Worm (Caenorhabditis elegans) whole organism, young adult: ENCODE measurements around the gene eif-1.A.
A peak's percentile ranks its signal among the peaks of the same experiment; 100 is the strongest.

ENCODE experiments used
- B0019.2 ChIP-seq: fragments of 200-800 bp; sonication (Bioruptor generic); conservative IDR thresholded peaks from 2 replicates; pipeline ENCODE4 v1.3.6; 2022; ENCODE audit warnings: missing genetic modification reagents, missing genetic modification characterization, missing compliant biosample characterization
- F23B12.7 ChIP-seq: sonication (generic microtip); optimal IDR thresholded peaks from 2 replicates; lab custom pipeline; 2017; ENCODE audit warnings: missing genetic modification characterization, mild to moderate bottlenecking, missing compliant biosample characterization, antibody characterized with exemption, moderate library complexity; ENCODE audit not compliant: insufficient read depth
- F33H1.4 ChIP-seq: fragments of 200-800 bp; sonication (Bioruptor generic); IDR thresholded peaks from 2 replicates; pipeline ENCODE4 v1.3.6; 2022; ENCODE audit warnings: missing genetic modification reagents, missing genetic modification characterization, missing compliant biosample characterization
- F55B11.4 ChIP-seq: sonication (generic microtip); optimal IDR thresholded peaks from 2 replicates; lab custom pipeline; 2016; ENCODE audit warnings: missing compliant biosample characterization, missing genetic modification characterization, borderline replicate concordance; ENCODE audit not compliant: insufficient read depth
- Y56A3A.18 ChIP-seq: fragments of 200-800 bp; sonication (Bioruptor generic); IDR thresholded peaks from 2 replicates; pipeline ENCODE4 v1.3.6; 2022; ENCODE audit warnings: missing genetic modification reagents, missing genetic modification characterization, missing compliant biosample characterization
- Y79H2A.3 ChIP-seq: fragments of 200-800 bp; sonication (Bioruptor generic); conservative IDR thresholded peaks from 2 replicates; pipeline ENCODE4 v1.3.6; 2022; ENCODE audit warnings: missing genetic modification reagents, missing genetic modification characterization, missing compliant biosample characterization
- ZK185.1 ChIP-seq: sonication (generic microtip); optimal IDR thresholded peaks from 2 replicates; lab custom pipeline; 2016; ENCODE audit warnings: mild to moderate bottlenecking, missing genetic modification characterization, missing compliant biosample characterization; ENCODE audit not compliant: poor library complexity, severe bottlenecking
- aptf-3 ChIP-seq: fragments of 200-800 bp; sonication (Bioruptor generic); IDR thresholded peaks from 2 replicates; pipeline ENCODE4 v1.3.6; 2022; ENCODE audit warnings: missing genetic modification characterization, missing compliant biosample characterization
- atf-7 ChIP-seq: sonication (generic microtip); optimal IDR thresholded peaks from 2 replicates; lab custom pipeline; 2017; ENCODE audit warnings: mild to moderate bottlenecking, missing genetic modification characterization, missing compliant biosample characterization
- ccch-3 ChIP-seq: fragments of 200-800 bp; sonication (Bioruptor generic); optimal IDR thresholded peaks from 2 replicates; lab custom pipeline; 2018; ENCODE audit warnings: mild to moderate bottlenecking, missing genetic modification characterization, missing compliant biosample characterization
- cebp-1 ChIP-seq, 2 experiments: fragments of 200-800 bp in 1 of 2; sonication (Bioruptor generic) in 1 of 2; sonication (generic microtip) in 1 of 2; IDR thresholded peaks in 1 of 2; optimal IDR thresholded peaks in 1 of 2; 2 replicates each; pipeline versions ENCODE4 v1.3.6 to Lab custom; 2017 to 2022; ENCODE audit warnings: missing compliant biosample characterization in 2 of 2, missing genetic modification characterization in 2 of 2, mild to moderate bottlenecking in 1 of 2, missing genetic modification reagents in 1 of 2, moderate library complexity in 1 of 2
- cebp-2 ChIP-seq: fragments of 200-800 bp; sonication (Bioruptor generic); IDR thresholded peaks from 2 replicates; pipeline ENCODE4 v1.3.6; 2022; ENCODE audit warnings: missing genetic modification characterization, missing compliant biosample characterization
- ceh-91 ChIP-seq: fragments of 200-800 bp; sonication (Bioruptor generic); IDR thresholded peaks from 2 replicates; pipeline ENCODE4 v1.3.6; 2022; ENCODE audit warnings: missing genetic modification reagents, missing genetic modification characterization, missing compliant biosample characterization
- efl-1 ChIP-seq: fragments of 150-350 bp; optimal IDR thresholded peaks from 2 replicates; lab custom pipeline; 2014; ENCODE audit warnings: missing biosample characterization, missing genetic modification reagents, missing genetic modification characterization
- egl-44 ChIP-seq: fragments of 200-800 bp; sonication (Bioruptor generic); IDR thresholded peaks from 2 replicates; pipeline ENCODE4 v1.3.6; 2022; ENCODE audit warnings: missing genetic modification reagents, missing genetic modification characterization, missing compliant biosample characterization
- gei-17 ChIP-seq: fragments of 200-800 bp; sonication (Bioruptor generic); optimal IDR thresholded peaks from 2 replicates; lab custom pipeline; 2018; ENCODE audit warnings: mild to moderate bottlenecking, missing genetic modification characterization, missing compliant biosample characterization
- hlh-12 ChIP-seq: sonication (generic microtip); optimal IDR thresholded peaks from 2 replicates; lab custom pipeline; 2016; ENCODE audit warnings: missing genetic modification characterization, missing compliant biosample characterization
- hrde-1 ChIP-seq: sonication (generic microtip); optimal IDR thresholded peaks from 2 replicates; lab custom pipeline; 2016; ENCODE audit warnings: missing genetic modification characterization, mild to moderate bottlenecking, missing compliant biosample characterization, moderate library complexity, missing genotype, missing genetic modification reagents, borderline replicate concordance
- let-607 ChIP-seq, 2 experiments: fragments of 200-800 bp in 1 of 2; sonication (Bioruptor generic) in 1 of 2; sonication (generic microtip) in 1 of 2; optimal IDR thresholded peaks; 2 replicates each; lab custom pipeline; 2016 to 2018; ENCODE audit warnings: mild to moderate bottlenecking in 2 of 2, missing compliant biosample characterization in 2 of 2, missing genetic modification characterization in 2 of 2, moderate library complexity in 2 of 2, missing genotype in 1 of 2
- lin-54 ChIP-seq: fragments of 200-800 bp; sonication (Bioruptor generic); optimal IDR thresholded peaks from 2 replicates; lab custom pipeline; 2018; ENCODE audit warnings: mild to moderate bottlenecking, missing genetic modification characterization, missing compliant biosample characterization
- lir-1 ChIP-seq: fragments of 200-800 bp; sonication (Bioruptor generic); conservative IDR thresholded peaks from 2 replicates; pipeline ENCODE4 v1.3.6; 2022; ENCODE audit warnings: missing genetic modification reagents, missing genetic modification characterization, missing compliant biosample characterization
- madf-3 ChIP-seq: fragments of 200-800 bp; sonication (Bioruptor generic); IDR thresholded peaks from 2 replicates; pipeline ENCODE4 v1.3.6; 2022; ENCODE audit warnings: missing genetic modification reagents, missing genetic modification characterization, missing compliant biosample characterization
- nfyb-1 ChIP-seq: fragments of 200-800 bp; sonication (Bioruptor generic); IDR thresholded peaks from 2 replicates; pipeline ENCODE4 v1.3.6; 2022; ENCODE audit warnings: missing genetic modification reagents, missing genetic modification characterization, missing compliant biosample characterization
- nhr-120 ChIP-seq: fragments of 200-800 bp; sonication (Bioruptor generic); IDR thresholded peaks from 2 replicates; pipeline ENCODE4 v1.3.6; 2022; ENCODE audit warnings: missing genetic modification characterization, missing compliant biosample characterization
- nhr-179 ChIP-seq: sonication (generic microtip); optimal IDR thresholded peaks from 2 replicates; lab custom pipeline; 2016; ENCODE audit warnings: mild to moderate bottlenecking, missing genetic modification characterization, missing compliant biosample characterization
- nhr-27 ChIP-seq: fragments of 200-800 bp; sonication (Bioruptor generic); optimal IDR thresholded peaks from 2 replicates; lab custom pipeline; 2018; ENCODE audit warnings: mild to moderate bottlenecking, missing genetic modification characterization, moderate library complexity, missing compliant biosample characterization
- nhr-80 ChIP-seq: sonication (generic microtip); optimal IDR thresholded peaks from 2 replicates; lab custom pipeline; 2016; ENCODE audit warnings: missing genetic modification characterization, missing compliant biosample characterization
- pha-4 ChIP-seq: fragments of 150-350 bp; sonication (generic microtip); optimal IDR thresholded peaks from 2 replicates; lab custom pipeline; 2014; ENCODE audit warnings: missing biosample characterization, missing genetic modification reagents, missing genetic modification characterization
- rcor-1 ChIP-seq: fragments of 200-800 bp; sonication (Bioruptor generic); IDR thresholded peaks from 2 replicates; pipeline ENCODE4 v1.3.6; 2022; ENCODE audit warnings: missing genetic modification reagents, missing genetic modification characterization, missing compliant biosample characterization
- rpc-1 ChIP-seq, 2 experiments: fragments of 150-350 bp in 1 of 2; sonication (generic microtip) in 1 of 2; optimal IDR thresholded peaks; 2 replicates each; lab custom pipeline; 2014 to 2018; ENCODE audit warnings: missing biosample characterization in 1 of 2, missing genetic modification characterization in 1 of 2, missing genetic modification reagents in 1 of 2, missing genotype in 1 of 2
- sea-2 ChIP-seq: fragments of 200-800 bp; sonication (Bioruptor generic); IDR thresholded peaks from 2 replicates; pipeline ENCODE4 v1.3.6; 2022; ENCODE audit warnings: missing genetic modification characterization, missing compliant biosample characterization
- somi-1 ChIP-seq: fragments of 200-800 bp; sonication (Bioruptor generic); optimal IDR thresholded peaks from 2 replicates; lab custom pipeline; 2018; ENCODE audit warnings: mild to moderate bottlenecking, missing genetic modification characterization, missing compliant biosample characterization
- unc-130 ChIP-seq: sonication (generic microtip); optimal IDR thresholded peaks from 2 replicates; lab custom pipeline; 2016; ENCODE audit warnings: missing genetic modification reagents, missing genetic modification characterization, missing compliant biosample characterization
- unc-62 ChIP-seq: fragments of 150-350 bp; optimal IDR thresholded peaks from 2 replicates; lab custom pipeline; 2014; ENCODE audit warnings: missing biosample characterization, missing genetic modification reagents, missing genetic modification characterization
- zim-3 ChIP-seq: sonication (generic microtip); optimal IDR thresholded peaks from 2 replicates; lab custom pipeline; 2017; ENCODE audit warnings: mild to moderate bottlenecking, missing genetic modification characterization, moderate library complexity, missing compliant biosample characterization
- ztf-22 ChIP-seq: fragments of 200-800 bp; sonication (Bioruptor generic); optimal IDR thresholded peaks from 2 replicates; lab custom pipeline; 2018; ENCODE audit warnings: mild to moderate bottlenecking, missing genetic modification characterization, moderate library complexity, missing compliant biosample characterization

The eif-1.A gene

ce11 chrIV:4811863-4812262 is 1.1 kb downstream of the eif-1.A start, which contains the start of gene srw-95 (continued):
- no peak for TF ChIP-seq F33H1.4 (GFP tag; lab: Robert Waterston, UW)
- no peak for TF ChIP-seq unc-62 (GFP tag; lab: Kevin White, UChicago)
- peak; percentile 50; the same call in 1 of the 2 replicates for TF ChIP-seq rcor-1
- peak; percentile 9 for TF ChIP-seq atf-7
- TF ChIP-seq egl-44 (GFP tag; lab: Robert Waterston, UW), result no peak
- no peak for TF ChIP-seq efl-1 (GFP tag; lab: Kevin White, UChicago)
- TF ChIP-seq gei-17 (GFP tag; lab: Kevin White, UChicago), result no peak
- TF ChIP-seq aptf-3, result no peak
- no peak for TF ChIP-seq zim-3
- no peak for TF ChIP-seq ccch-3 (GFP tag; lab: Kevin White, UChicago)
- TF ChIP-seq sea-2 (GFP tag; lab: Robert Waterston, UW), result no peak
- no peak for TF ChIP-seq B0019.2
- TF ChIP-seq ceh-91 (GFP tag; lab: Robert Waterston, UW), result no peak
- no peak for TF ChIP-seq Y79H2A.3 (GFP tag; lab: Robert Waterston, UW)

- no peak for TF ChIP-seq madf-3 (GFP tag; lab: Robert Waterston, UW)
Measured at ce11 chrIV:4814185-4814584, 3.5 kb downstream of the eif-1.A start, which contains the start of gene srw-94. TSS of gene srw-94 (plus strand) at chrIV:4814485.

ce11 chrIV:4821054-4821453 is 10.3 kb downstream of the eif-1.A start, which contains the start of gene H06H21.8:
TSS of gene H06H21.8 (minus strand) at chrIV:4821131.
- TF ChIP-seq rpc-1 (optimal IDR thresholded peaks at IDR 0.05; lab: Kevin White, UChicago), result no peak
- no peak for TF ChIP-seq rpc-1 (tag; optimal IDR thresholded peaks at IDR 0.05; lab: Kevin White, UChicago)
- peak; percentile 77 for TF ChIP-seq nhr-80 (tag; lab: Kevin White, UChicago)
- 0 out of 2 replicates have a peak, but pooled peaks have one; percentile 46 for TF ChIP-seq Y56A3A.18 (GFP tag; lab: Robert Waterston, UW)
- peak; percentile 33 for TF ChIP-seq atf-7
- TF ChIP-seq ZK185.1 (tag; lab: Kevin White, UChicago), result no peak
- TF ChIP-seq pha-4 (tag; lab: Kevin White, UChicago), result peak; percentile 14
- TF ChIP-seq nhr-27 (tag; lab: Kevin White, UChicago), result no peak
- no peak for TF ChIP-seq cebp-1 (GFP tag; IDR thresholded peaks at IDR 0.05; lab: Robert Waterston, UW)
- peak; percentile 45 for TF ChIP-seq cebp-1 (tag; optimal IDR thresholded peaks at IDR 0.05; lab: Kevin White, UChicago)
- no peak for TF ChIP-seq nhr-179
- peak; percentile 81 to 83 for TF ChIP-seq let-607 (tag; optimal IDR thresholded peaks at IDR 0.05; lab: Kevin White, UChicago)
- no peak for TF ChIP-seq cebp-2 (GFP tag; lab: Robert Waterston, UW)
- TF ChIP-seq F55B11.4 (tag; lab: Kevin White, UChicago), result no peak
- no peak for TF ChIP-seq somi-1 (GFP tag; lab: Kevin White, UChicago)
- peak; percentile 4 for TF ChIP-seq ztf-22 (GFP tag; lab: Kevin White, UChicago)

- TF ChIP-seq hrde-1 (tag; lab: Kevin White, UChicago) (no peak), let-607 (tag; optimal IDR thresholded peaks at IDR 0.05; lab: Kevin White, UChicago) (peak in 1 of 2 experiments; percentile 24), nhr-80 (tag; lab: Kevin White, UChicago) (peak; percentile 81), F23B12.7 (tag; lab: Kevin White, UChicago) (no peak), rcor-1 (no peak), nfyb-1 (GFP tag; lab: Robert Waterston, UW) (no peak), hlh-12 (tag; lab: Kevin White, UChicago) (no peak), lin-54 (GFP tag; lab: Kevin White, UChicago) (no peak), unc-62 (GFP tag; lab: Kevin White, UChicago) (peak; percentile 2), nhr-120 (GFP tag; lab: Robert Waterston, UW) (no peak), lir-1 (GFP tag; lab: Robert Waterston, UW) (no peak), aptf-3 (no peak), unc-130 (GFP tag; lab: Kevin White, UChicago) (no peak)
Measured at ce11 chrIV:4821843-4822242, 11.1 kb downstream of the eif-1.A start.
